Fruit fly (Drosophila melanogaster): ENCODE results near the gene LanB2.

- TF ChIP-seq psq (GFP tag; optimal IDR thresholded peaks at IDR 0.05) (no peak), Sp1 (GFP tag; optimal IDR thresholded peaks at IDR 0.05) (no peak), Hr83 (GFP tag; optimal IDR thresholded peaks at IDR 0.05; ENCODE audit: poor library complexity, severe bottlenecking) (no peak), Jra (GFP tag; optimal IDR thresholded peaks at IDR 0.05) (no peak), N (GFP tag; optimal IDR thresholded peaks at IDR 0.05) (no peak), ey (GFP tag; optimal IDR thresholded peaks at IDR 0.05) (no peak), Dif (GFP tag; optimal IDR thresholded peaks at IDR 0.05; ENCODE audit: partially characterized antibody) (no peak), sv (GFP tag; optimal IDR thresholded peaks at IDR 0.05) (no peak), CG9705 (GFP tag; optimal IDR thresholded peaks at IDR 0.05) (no peak), Vsx2 (GFP tag; optimal IDR thresholded peaks at IDR 0.05; ENCODE audit: partially characterized antibody) (no peak)
Observed at dm6 chr3L:9637812-9638211, 23.1 kb downstream of the LanB2 start, which contains the start of gene CG8329.
